Worm (Caenorhabditis elegans) whole organism, L4/young adult: ENCODE measurements around the gene C34D1.4.

ENCODE experiments used
- dao-5 ChIP-seq: sonication (generic microtip); optimal IDR thresholded peaks from 2 replicates; lab custom pipeline; 2016; ENCODE audit warnings: missing genotype, missing genetic modification characterization, moderate library complexity, missing compliant biosample characterization
- him-1 ChIP-seq: sonication (generic microtip); optimal IDR thresholded peaks from 2 replicates; lab custom pipeline; 2016; ENCODE audit warnings: missing genotype, missing genetic modification reagents, missing genetic modification characterization, missing compliant biosample characterization

ce11 chrV:13265628-13266027, 6.5 kb upstream of the C34D1.4 start:
- TF ChIP-seq him-1 (tag; lab: Kevin White, UChicago) (no peak), dao-5 (tag; lab: Kevin White, UChicago) (no peak)
